Fruit fly (Drosophila melanogaster) whole organism, embryonic: ENCODE data around the gene CG7094.
A peak's percentile ranks its signal among the peaks of the same experiment; 100 is the strongest.

Experiments
- Atf3 ChIP-seq: fragments of 200-800 bp; sonication (Bioruptor generic); optimal IDR thresholded peaks from 3 replicates; lab custom pipeline; 2016; ENCODE audit warnings: missing biosample characterization, missing genetic modification characterization
- B-H2 ChIP-seq: fragments of 200-800 bp; sonication (Bioruptor generic); optimal IDR thresholded peaks from 2 replicates; lab custom pipeline; 2018; ENCODE audit warnings: missing biosample characterization, mild to moderate bottlenecking, missing genetic modification characterization
- BEAF-32 ChIP-seq: fragments of 200-800 bp; sonication (Bioruptor generic); optimal IDR thresholded peaks from 3 replicates; lab custom pipeline; 2017; ENCODE audit warnings: missing biosample characterization, missing genetic modification characterization, mild to moderate bottlenecking, moderate library complexity, missing genetic modification reagents
- CG10565 ChIP-seq: fragments of 200-800 bp; sonication (Bioruptor generic); optimal IDR thresholded peaks from 3 replicates; lab custom pipeline; 2016; ENCODE audit warnings: missing biosample characterization, mild to moderate bottlenecking, missing genetic modification characterization
- CG10979 ChIP-seq: fragments of 200-800 bp; sonication (Bioruptor generic); optimal IDR thresholded peaks from 2 replicates; lab custom pipeline; 2018; ENCODE audit warnings: missing biosample characterization, mild to moderate bottlenecking, missing genetic modification characterization, moderate library complexity
- CG1233 ChIP-seq: fragments of 200-800 bp; sonication (Bioruptor generic); optimal IDR thresholded peaks from 4 replicates; lab custom pipeline; 2018; ENCODE audit warnings: missing biosample characterization, mild to moderate bottlenecking, missing genetic modification characterization
- CG14710 ChIP-seq: fragments of 200-800 bp; sonication (Bioruptor generic); optimal IDR thresholded peaks from 3 replicates; lab custom pipeline; 2019; ENCODE audit warnings: missing biosample characterization, mild to moderate bottlenecking, missing genetic modification characterization, moderate library complexity
- CG15269 ChIP-seq: fragments of 200-800 bp; sonication (Bioruptor generic); optimal IDR thresholded peaks from 2 replicates; lab custom pipeline; 2018; ENCODE audit warnings: missing biosample characterization, mild to moderate bottlenecking, missing genetic modification characterization, moderate library complexity
- CG15601 ChIP-seq: fragments of 200-800 bp; sonication (Bioruptor generic); optimal IDR thresholded peaks from 3 replicates; lab custom pipeline; 2019; ENCODE audit warnings: missing biosample characterization, mild to moderate bottlenecking, missing genetic modification characterization, moderate library complexity
- CG16779 ChIP-seq: fragments of 200-800 bp; sonication (Bioruptor generic); IDR thresholded peaks from 2 replicates; pipeline ENCODE4 v1.3.6; 2022; ENCODE audit warnings: missing biosample characterization, missing genetic modification characterization
- CG17186 ChIP-seq: fragments of 200-800 bp; sonication (Bioruptor generic); optimal IDR thresholded peaks from 3 replicates; lab custom pipeline; 2017; ENCODE audit warnings: missing biosample characterization, missing genetic modification reagents, missing genetic modification characterization
- CG18619 ChIP-seq: fragments of 200-800 bp; sonication (Bioruptor generic); optimal IDR thresholded peaks from 3 replicates; lab custom pipeline; 2017; ENCODE audit warnings: missing biosample characterization, mild to moderate bottlenecking, missing genetic modification characterization
- CG2712 ChIP-seq: fragments of 200-800 bp; optimal IDR thresholded peaks from 3 replicates; lab custom pipeline; 2019; ENCODE audit warnings: missing biosample characterization, mild to moderate bottlenecking, missing genetic modification characterization, moderate library complexity
- CG30431 ChIP-seq: fragments of 200-800 bp; sonication (Bioruptor generic); optimal IDR thresholded peaks from 2 replicates; lab custom pipeline; 2017; ENCODE audit warnings: missing biosample characterization, missing genetic modification characterization
- CG4424 ChIP-seq: fragments of 200-800 bp; sonication (Bioruptor generic); optimal IDR thresholded peaks from 3 replicates; lab custom pipeline; 2016; ENCODE audit warnings: missing biosample characterization, missing genetic modification characterization
- CG8281 ChIP-seq: fragments of 200-800 bp; sonication (Bioruptor generic); optimal IDR thresholded peaks from 2 replicates; lab custom pipeline; 2018; ENCODE audit warnings: missing biosample characterization, mild to moderate bottlenecking, missing genetic modification characterization, moderate library complexity
- CG8359 ChIP-seq: fragments of 200-800 bp; sonication (Bioruptor generic); optimal IDR thresholded peaks from 2 replicates; lab custom pipeline; 2017; ENCODE audit warnings: missing biosample characterization, mild to moderate bottlenecking, missing genetic modification characterization, borderline replicate concordance
- Dek ChIP-seq: fragments of 200-800 bp; sonication (Bioruptor generic); optimal IDR thresholded peaks from 3 replicates; lab custom pipeline; 2019; ENCODE audit warnings: missing biosample characterization, mild to moderate bottlenecking, missing genetic modification characterization, moderate library complexity
- Dip2 ChIP-seq: fragments of 200-800 bp; sonication (Bioruptor generic); IDR thresholded peaks from 2 replicates; pipeline ENCODE4 v1.3.6; 2022; ENCODE audit warnings: missing biosample characterization, missing genetic modification characterization
- HLHmδ ChIP-seq: fragments of 200-800 bp; sonication (Bioruptor generic); optimal IDR thresholded peaks from 2 replicates; lab custom pipeline; 2018; ENCODE audit warnings: missing biosample characterization, mild to moderate bottlenecking, missing genetic modification characterization, moderate library complexity
- Lhr ChIP-seq: fragments of 200-800 bp; sonication (Bioruptor generic); optimal IDR thresholded peaks from 3 replicates; lab custom pipeline; 2017; ENCODE audit warnings: mild to moderate bottlenecking, missing biosample characterization, missing genetic modification reagents, missing genetic modification characterization
- Mes4 ChIP-seq: fragments of 200-800 bp; sonication (Bioruptor generic); optimal IDR thresholded peaks from 2 replicates; lab custom pipeline; 2016; ENCODE audit warnings: missing biosample characterization, missing genetic modification characterization
- Ptx1 ChIP-seq: fragments of 200-800 bp; sonication (Bioruptor generic); IDR thresholded peaks from 2 replicates; pipeline ENCODE4 v1.3.6; 2022; ENCODE audit warnings: missing biosample characterization, missing genetic modification characterization
- Ravus ChIP-seq: fragments of 200-800 bp; sonication (Bioruptor generic); IDR thresholded peaks from 2 replicates; pipeline ENCODE4 v1.3.6; 2022; ENCODE audit warnings: missing biosample characterization, missing genetic modification characterization
- ab ChIP-seq: fragments of 200-800 bp; sonication (Bioruptor generic); optimal IDR thresholded peaks from 2 replicates; lab custom pipeline; 2016; ENCODE audit warnings: missing biosample characterization, missing genetic modification characterization
- ase ChIP-seq: fragments of 200-800 bp; sonication (Bioruptor generic); IDR thresholded peaks from 3 replicates; pipeline ENCODE4 v1.3.6; 2022; ENCODE audit warnings: missing biosample characterization, missing genetic modification characterization
- ato ChIP-seq: fragments of 200-800 bp; sonication (Bioruptor generic); IDR thresholded peaks from 2 replicates; pipeline ENCODE4 v1.3.6; 2022; ENCODE audit warnings: missing biosample characterization, missing genetic modification characterization; ENCODE audit not compliant: partially characterized antibody
- az2 ChIP-seq: fragments of 200-800 bp; sonication (Bioruptor generic); optimal IDR thresholded peaks from 3 replicates; lab custom pipeline; 2016; ENCODE audit warnings: missing biosample characterization, missing genetic modification characterization
- bab2 ChIP-seq: fragments of 200-800 bp; sonication (Bioruptor generic); optimal IDR thresholded peaks from 2 replicates; lab custom pipeline; 2016; ENCODE audit warnings: missing biosample characterization, missing genetic modification characterization
- bcd ChIP-seq: fragments of 200-800 bp; sonication (Bioruptor generic); optimal IDR thresholded peaks from 2 replicates; lab custom pipeline; 2017; ENCODE audit warnings: missing biosample characterization, mild to moderate bottlenecking, missing genetic modification characterization
- bigmax ChIP-seq: fragments of 200-800 bp; sonication (Bioruptor generic); optimal IDR thresholded peaks from 2 replicates; lab custom pipeline; 2018; ENCODE audit warnings: missing biosample characterization, mild to moderate bottlenecking, missing genetic modification characterization
- cad ChIP-seq: fragments of >200 bp; optimal IDR thresholded peaks from 2 replicates; lab custom pipeline; 2017; ENCODE audit warnings: missing biosample characterization, missing genetic modification characterization
- cas ChIP-seq: fragments of 200-800 bp; sonication (Bioruptor generic); IDR thresholded peaks from 2 replicates; pipeline ENCODE4 v1.3.6; 2022; ENCODE audit warnings: missing biosample characterization, missing genetic modification characterization
- cato ChIP-seq: fragments of 200-800 bp; sonication (Bioruptor generic); optimal IDR thresholded peaks from 2 replicates; lab custom pipeline; 2016; ENCODE audit warnings: missing biosample characterization, missing genetic modification characterization, borderline replicate concordance
- chm ChIP-seq: fragments of 200-800 bp; sonication (Bioruptor generic); IDR thresholded peaks from 2 replicates; pipeline ENCODE4 v1.3.6; 2022; ENCODE audit warnings: missing biosample characterization, missing genetic modification characterization
- dan ChIP-seq: fragments of 200-800 bp; sonication (Bioruptor generic); IDR thresholded peaks from 2 replicates; pipeline ENCODE4 v1.3.6; 2022; ENCODE audit warnings: missing biosample characterization, missing genetic modification characterization
- danr ChIP-seq: fragments of 200-800 bp; sonication (Bioruptor generic); IDR thresholded peaks from 2 replicates; pipeline ENCODE4 v1.3.6; 2022; ENCODE audit warnings: missing biosample characterization, missing genetic modification characterization
- emc ChIP-seq: fragments of 200-800 bp; sonication (Bioruptor generic); optimal IDR thresholded peaks from 2 replicates; lab custom pipeline; 2016; ENCODE audit warnings: missing biosample characterization, missing genetic modification characterization
- gfzf ChIP-seq: fragments of 200-800 bp; sonication (Bioruptor generic); optimal IDR thresholded peaks from 2 replicates; lab custom pipeline; 2016; ENCODE audit warnings: missing biosample characterization, mild to moderate bottlenecking, missing genetic modification characterization, moderate library complexity
- jigr1 ChIP-seq: fragments of 200-800 bp; sonication (Bioruptor generic); IDR thresholded peaks from 3 replicates; pipeline ENCODE4 v1.3.6; 2022; ENCODE audit warnings: missing biosample characterization, missing genetic modification characterization
- knrl ChIP-seq: fragments of 200-800 bp; sonication (Bioruptor generic); IDR thresholded peaks from 3 replicates; pipeline ENCODE4 v1.3.6; 2022; ENCODE audit warnings: missing biosample characterization, missing genetic modification characterization; ENCODE audit not compliant: partially characterized antibody
- lov ChIP-seq, 2 experiments: fragments of 200-800 bp in 1 of 2; fragments of >200 bp in 1 of 2; sonication (Bioruptor generic) in 1 of 2; IDR thresholded peaks in 1 of 2; optimal IDR thresholded peaks in 1 of 2; 2 replicates in 1 of 2; 3 replicates in 1 of 2; pipeline versions ENCODE4 v1.3.6 to Lab custom; 2017 to 2022; ENCODE audit warnings: missing biosample characterization in 1 of 2, missing genetic modification characterization in 1 of 2
- otp ChIP-seq: fragments of 200-800 bp; sonication (Bioruptor generic); IDR thresholded peaks from 3 replicates; pipeline ENCODE4, ENCODE4 v1.3.6; 2022; ENCODE audit warnings: missing biosample characterization, missing genetic modification characterization
- pzg ChIP-seq: fragments of 200-800 bp; sonication (Bioruptor generic); optimal IDR thresholded peaks from 3 replicates; lab custom pipeline; 2018; ENCODE audit warnings: missing biosample characterization, mild to moderate bottlenecking, missing genetic modification characterization, moderate library complexity
- sima ChIP-seq: fragments of 200-800 bp; sonication (Bioruptor generic); optimal IDR thresholded peaks from 2 replicates; lab custom pipeline; 2016; ENCODE audit warnings: missing biosample characterization, missing genetic modification characterization
- trh ChIP-seq: fragments of 200-800 bp; sonication (Bioruptor generic); optimal IDR thresholded peaks from 2 replicates; lab custom pipeline; 2016; ENCODE audit warnings: missing biosample characterization, missing genetic modification characterization
- unc-4 ChIP-seq: fragments of 200-800 bp; sonication (Bioruptor generic); IDR thresholded peaks from 2 replicates; pipeline ENCODE4 v1.3.6; 2022; ENCODE audit warnings: missing biosample characterization, missing genetic modification characterization; ENCODE audit not compliant: partially characterized antibody
- zen ChIP-seq: fragments of 200-800 bp; sonication (Bioruptor generic); optimal IDR thresholded peaks from 3 replicates; lab custom pipeline; 2018; ENCODE audit warnings: missing biosample characterization, mild to moderate bottlenecking, missing genetic modification characterization, moderate library complexity
- zfh2 ChIP-seq: fragments of 200-800 bp; sonication (Bioruptor generic); optimal IDR thresholded peaks from 2 replicates; lab custom pipeline; 2016; ENCODE audit warnings: missing biosample characterization, missing genetic modification characterization

Gene CG7094

DNA sequence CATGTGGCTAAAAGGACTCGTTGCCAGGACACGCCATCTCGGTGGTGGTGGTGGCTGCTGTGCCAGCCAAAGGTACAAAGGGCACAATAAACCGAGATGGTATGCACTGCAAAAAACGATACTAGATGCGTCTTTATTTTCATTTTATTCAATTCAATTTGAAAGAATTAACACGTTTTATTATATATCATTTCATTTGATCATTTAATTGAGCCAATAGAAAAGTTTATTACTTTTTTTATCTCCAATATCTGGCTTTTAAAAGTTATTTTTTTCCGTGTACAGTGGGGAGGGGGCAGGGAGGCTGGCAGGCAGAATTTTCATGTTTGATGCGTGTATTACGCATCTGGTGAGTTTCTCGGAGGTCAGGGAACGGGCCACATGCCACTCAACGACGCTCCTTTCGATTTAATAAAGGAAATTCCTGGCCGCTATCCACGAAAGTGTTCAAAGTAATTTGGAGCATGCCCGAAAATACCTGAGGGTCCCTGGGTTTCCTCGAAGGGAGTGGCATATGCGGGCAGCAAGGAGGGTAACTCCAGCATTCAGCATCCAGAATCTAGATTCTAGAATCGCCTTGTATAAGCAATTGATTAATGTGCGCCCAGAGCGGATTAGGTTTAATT is 41.4 kb downstream of the CG7094 start (continued):
- TF ChIP-seq CG8281 (tag; lab: Kevin White, UChicago) (peak; percentile 70), dan (GFP tag; lab: Robert Waterston, UW) (peak; percentile 27; the same call in 1 of the 2 replicates), jigr1 (GFP tag; lab: Robert Waterston, UW) (peak; percentile 64; the same call in 1 of the 3 replicates), chm (GFP tag; lab: Robert Waterston, UW) (peak; percentile 84), bcd (GFP tag; lab: Kevin White, UChicago) (peak; percentile 87), CG14710 (tag; lab: Kevin White, UChicago) (peak; percentile 94), CG8359 (GFP tag; lab: Kevin White, UChicago) (peak; percentile 73), CG30431 (GFP tag; lab: Kevin White, UChicago) (peak; percentile 64), zen (peak; percentile 91), CG16779 (GFP tag; lab: Robert Waterston, UW) (peak; percentile 37; the same call in 1 of the 2 replicates), B-H2 (GFP tag; lab: Kevin White, UChicago) (no peak), otp (GFP tag; lab: Robert Waterston, UW) (peak; percentile 77), CG2712 (tag; lab: Kevin White, UChicago) (peak; percentile 96), Mes4 (GFP tag; lab: Kevin White, UChicago) (peak; percentile 79), CG10979 (peak; percentile 95), unc-4 (GFP tag; lab: Robert Waterston, UW) (no peak), CG18619 (GFP tag; lab: Kevin White, UChicago) (peak; percentile 75), Atf3 (GFP tag; lab: Kevin White, UChicago) (peak; percentile 53), knrl (GFP tag; lab: Robert Waterston, UW) (no peak), CG15269 (tag; lab: Kevin White, UChicago) (peak; percentile 87), HLHmδ (GFP tag; lab: Kevin White, UChicago) (no peak), CG15601 (tag; lab: Kevin White, UChicago) (peak; percentile 91), Dip2 (GFP tag; lab: Robert Waterston, UW) (0 out of 2 replicates have a peak, but pooled peaks have one; percentile 8), bigmax (no peak), CG4424 (GFP tag; lab: Kevin White, UChicago) (peak; percentile 90), ab (peak; percentile 56), cato (GFP tag; lab: Kevin White, UChicago) (peak; percentile 59), trh (GFP tag; lab: Kevin White, UChicago) (peak; percentile 2), cad (no peak), lov (optimal IDR thresholded peaks at IDR 0.05; lab: Kevin White, UChicago) (no peak), lov (GFP tag; IDR thresholded peaks at IDR 0.05; lab: Robert Waterston, UW) (peak; percentile 85; the same call in 2 of the 3 replicates), gfzf (GFP tag; lab: Kevin White, UChicago) (no peak), CG10565 (GFP tag; lab: Kevin White, UChicago) (peak; percentile 17), Dek (tag; lab: Kevin White, UChicago) (peak; percentile 83), zfh2 (GFP tag; lab: Kevin White, UChicago) (no peak), az2 (GFP tag; lab: Kevin White, UChicago) (peak; percentile 80), CG1233 (peak; percentile 79), Lhr (peak; percentile 69), danr (peak; percentile 81), Ptx1 (GFP tag; lab: Robert Waterston, UW) (peak; percentile 83), BEAF-32 (GFP tag; lab: Kevin White, UChicago) (no peak), emc (GFP tag; lab: Kevin White, UChicago) (no peak), bab2 (GFP tag; lab: Kevin White, UChicago) (peak; percentile 80), CG17186 (GFP tag; lab: Kevin White, UChicago) (peak; percentile 18), ato (GFP tag; lab: Robert Waterston, UW) (no peak), Ravus (GFP tag; lab: Robert Waterston, UW) (peak; percentile 35), pzg (GFP tag; lab: Kevin White, UChicago) (no peak), sima (peak; percentile 35), ase (GFP tag; lab: Robert Waterston, UW) (peak; percentile 83), cas (GFP tag; lab: Robert Waterston, UW) (no peak)
